Fruit fly (Drosophila melanogaster) S2 (cell line): Measurements from ENCODE around the gene stx.

Source experiments
- CG8478 ChIP-seq: fragments of >200 bp; optimal IDR thresholded peaks from 2 replicates; lab custom pipeline; 2018
- CTCF ChIP-seq, 2 experiments: fragments of >200 bp; optimal IDR thresholded peaks; 2 replicates each; lab custom pipeline; 2018

DNA sequence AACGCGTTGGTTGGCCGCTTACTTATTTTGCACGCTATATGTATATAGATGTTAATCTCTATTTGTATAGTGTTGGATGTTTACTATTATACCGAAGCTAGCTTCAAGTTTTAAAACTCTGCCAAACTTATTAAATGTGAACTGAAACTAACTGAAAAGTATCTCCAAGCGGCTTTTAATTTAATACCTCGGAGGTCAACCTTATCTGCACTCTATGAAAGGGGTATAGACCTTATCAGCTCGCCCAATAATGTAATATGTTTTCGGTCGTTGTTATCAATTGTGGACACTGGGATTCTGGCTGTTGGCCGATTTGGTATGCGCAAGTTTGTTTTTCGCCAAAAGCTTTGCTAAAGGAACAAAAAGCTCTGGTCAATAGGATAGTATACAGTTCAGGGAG, 3.9 kb upstream of the stx start:
- TF ChIP-seq CG8478 (lab: Kevin White, UChicago) (no peak), CTCF (optimal IDR thresholded peaks at IDR 0.05; lab: Kevin White, UChicago) (no peak)
